Fruit fly (Drosophila melanogaster) whole organism, embryonic: ENCODE measurements around the gene SMC3.

Experiments
- Asciz ChIP-seq: fragments of 200-800 bp; sonication (Bioruptor generic); optimal IDR thresholded peaks from 2 replicates; lab custom pipeline; 2017; ENCODE audit warnings: missing biosample characterization, mild to moderate bottlenecking, missing genetic modification characterization, missing genetic modification reagents
- Atf3 ChIP-seq: fragments of 200-800 bp; sonication (Bioruptor generic); optimal IDR thresholded peaks from 3 replicates; lab custom pipeline; 2016; ENCODE audit warnings: missing biosample characterization, missing genetic modification characterization
- B-H2 ChIP-seq: fragments of 200-800 bp; sonication (Bioruptor generic); optimal IDR thresholded peaks from 2 replicates; lab custom pipeline; 2018; ENCODE audit warnings: missing biosample characterization, mild to moderate bottlenecking, missing genetic modification characterization
- BtbVII ChIP-seq: fragments of 200-800 bp; sonication (Bioruptor generic); optimal IDR thresholded peaks from 3 replicates; lab custom pipeline; 2017; ENCODE audit warnings: missing biosample characterization, mild to moderate bottlenecking, missing genetic modification characterization
- CG10959 ChIP-seq: fragments of 200-800 bp; sonication (Bioruptor generic); IDR thresholded peaks from 2 replicates; pipeline ENCODE4 v1.3.6; 2022; ENCODE audit warnings: missing biosample characterization, missing genetic modification characterization
- CG13123 ChIP-seq: fragments of 200-800 bp; sonication (Bioruptor generic); optimal IDR thresholded peaks from 2 replicates; lab custom pipeline; 2016; ENCODE audit warnings: missing biosample characterization, missing genetic modification characterization
- CG13296 ChIP-seq: fragments of 200-800 bp; sonication (Bioruptor generic); optimal IDR thresholded peaks from 3 replicates; lab custom pipeline; 2018; ENCODE audit warnings: missing biosample characterization, mild to moderate bottlenecking, missing genetic modification characterization
- CG13624 ChIP-seq: fragments of 200-800 bp; sonication (Bioruptor generic); optimal IDR thresholded peaks from 2 replicates; lab custom pipeline; 2016; ENCODE audit warnings: missing biosample characterization, missing genetic modification characterization
- CG14667 ChIP-seq: fragments of 200-800 bp; sonication (Bioruptor generic); IDR thresholded peaks from 2 replicates; pipeline ENCODE4 v1.3.6; 2022; ENCODE audit warnings: missing biosample characterization, missing genetic modification characterization
- CG15601 ChIP-seq: fragments of 200-800 bp; sonication (Bioruptor generic); optimal IDR thresholded peaks from 3 replicates; lab custom pipeline; 2019; ENCODE audit warnings: missing biosample characterization, mild to moderate bottlenecking, missing genetic modification characterization, moderate library complexity
- CG17359 ChIP-seq: fragments of 200-800 bp; sonication (Bioruptor generic); optimal IDR thresholded peaks from 3 replicates; lab custom pipeline; 2018; ENCODE audit warnings: missing biosample characterization, mild to moderate bottlenecking, missing genetic modification characterization, moderate library complexity
- CG17912 ChIP-seq: fragments of 200-800 bp; sonication (Bioruptor generic); optimal IDR thresholded peaks from 2 replicates; lab custom pipeline; 2018; ENCODE audit warnings: missing biosample characterization, mild to moderate bottlenecking, missing genetic modification characterization
- CG3163 ChIP-seq: fragments of 200-800 bp; sonication (Bioruptor generic); optimal IDR thresholded peaks from 3 replicates; lab custom pipeline; 2016; ENCODE audit warnings: missing biosample characterization, missing genetic modification characterization
- CG32532 ChIP-seq: fragments of 200-800 bp; sonication (Bioruptor generic); IDR thresholded peaks from 2 replicates; pipeline ENCODE4 v1.3.6; 2022; ENCODE audit warnings: missing biosample characterization, missing genetic modification characterization
- CG32772 ChIP-seq: fragments of 200-800 bp; sonication (Bioruptor generic); IDR thresholded peaks from 2 replicates; pipeline ENCODE4 v1.3.6; 2022; ENCODE audit warnings: missing biosample characterization, missing genetic modification characterization
- CG4707 ChIP-seq: fragments of 200-800 bp; sonication (Bioruptor generic); optimal IDR thresholded peaks from 2 replicates; lab custom pipeline; 2018; ENCODE audit warnings: missing biosample characterization, mild to moderate bottlenecking, missing genetic modification characterization, moderate library complexity
- CG6272 ChIP-seq: fragments of 200-800 bp; sonication (Bioruptor generic); IDR thresholded peaks from 2 replicates; pipeline ENCODE4 v1.3.6; 2022; ENCODE audit warnings: missing biosample characterization, missing genetic modification characterization
- CG7372 ChIP-seq: fragments of 200-800 bp; sonication (Bioruptor generic); IDR thresholded peaks from 2 replicates; pipeline ENCODE4 v1.3.6; 2022; ENCODE audit warnings: missing biosample characterization, missing genetic modification characterization
- CG7987 ChIP-seq: fragments of 200-800 bp; sonication (Bioruptor generic); optimal IDR thresholded peaks from 2 replicates; lab custom pipeline; 2018; ENCODE audit warnings: missing biosample characterization, mild to moderate bottlenecking, missing genetic modification characterization, moderate library complexity
- CG8089 ChIP-seq: fragments of 200-800 bp; sonication (Bioruptor generic); optimal IDR thresholded peaks from 3 replicates; lab custom pipeline; 2016; ENCODE audit warnings: missing biosample characterization, missing genetic modification characterization
- CG9437 ChIP-seq: fragments of 200-800 bp; sonication (Bioruptor generic); optimal IDR thresholded peaks from 2 replicates; lab custom pipeline; 2018; ENCODE audit warnings: missing biosample characterization, mild to moderate bottlenecking, missing genetic modification characterization
- Eip74EF ChIP-seq, 2 experiments: fragments of 200-800 bp in 1 of 2; fragments of >200 bp in 1 of 2; sonication (Bioruptor generic) in 1 of 2; optimal IDR thresholded peaks; 2 replicates each; lab custom pipeline; 2017 to 2019; ENCODE audit warnings: missing biosample characterization in 2 of 2, missing genetic modification characterization in 2 of 2, mild to moderate bottlenecking in 1 of 2, moderate library complexity in 1 of 2
- Fer3 ChIP-seq: fragments of 200-800 bp; sonication (Bioruptor generic); optimal IDR thresholded peaks from 2 replicates; lab custom pipeline; 2018; ENCODE audit warnings: missing biosample characterization, mild to moderate bottlenecking, missing genetic modification characterization, moderate library complexity
- Gsc ChIP-seq: fragments of 200-800 bp; sonication (Bioruptor generic); IDR thresholded peaks from 2 replicates; pipeline ENCODE4 v1.3.6; 2022; ENCODE audit warnings: missing biosample characterization, missing genetic modification characterization
- H15 ChIP-seq: fragments of 200-800 bp; sonication (Bioruptor generic); IDR thresholded peaks from 3 replicates; pipeline ENCODE4 v1.3.6; 2022; ENCODE audit warnings: missing biosample characterization, missing genetic modification characterization
- Nf-YB ChIP-seq: fragments of 200-800 bp; sonication (Bioruptor generic); optimal IDR thresholded peaks from 3 replicates; lab custom pipeline; 2019; ENCODE audit warnings: missing biosample characterization, mild to moderate bottlenecking, missing genetic modification characterization, moderate library complexity
- Oaz ChIP-seq: fragments of 200-800 bp; sonication (Bioruptor generic); IDR thresholded peaks from 2 replicates; pipeline ENCODE4 v1.3.6; 2022; ENCODE audit warnings: missing biosample characterization, missing genetic modification characterization
- Rx ChIP-seq: fragments of 200-800 bp; sonication (Bioruptor generic); IDR thresholded peaks from 2 replicates; pipeline ENCODE4 v1.3.6; 2022; ENCODE audit warnings: missing biosample characterization, missing genetic modification characterization
- Spps ChIP-seq: fragments of 200-800 bp; sonication (Bioruptor generic); optimal IDR thresholded peaks from 2 replicates; lab custom pipeline; 2018; ENCODE audit warnings: missing biosample characterization, mild to moderate bottlenecking, missing genetic modification characterization
- Taf1 ChIP-seq: fragments of 200-800 bp; sonication (Bioruptor generic); IDR thresholded peaks from 2 replicates; pipeline ENCODE4 v1.3.6; 2022; ENCODE audit warnings: missing biosample characterization, missing genetic modification characterization
- Vsx1 ChIP-seq: fragments of 200-800 bp; sonication (Bioruptor generic); optimal IDR thresholded peaks from 2 replicates; lab custom pipeline; 2017; ENCODE audit warnings: missing biosample characterization, mild to moderate bottlenecking, missing genetic modification characterization, missing genetic modification reagents
- ase ChIP-seq: fragments of 200-800 bp; sonication (Bioruptor generic); IDR thresholded peaks from 3 replicates; pipeline ENCODE4 v1.3.6; 2022; ENCODE audit warnings: missing biosample characterization, missing genetic modification characterization
- az2 ChIP-seq: fragments of 200-800 bp; sonication (Bioruptor generic); optimal IDR thresholded peaks from 3 replicates; lab custom pipeline; 2016; ENCODE audit warnings: missing biosample characterization, missing genetic modification characterization
- dysf ChIP-seq: fragments of 200-800 bp; sonication (Bioruptor generic); IDR thresholded peaks from 3 replicates; pipeline ENCODE4 v1.3.6; 2022; ENCODE audit warnings: missing biosample characterization, missing genetic modification characterization
- fd3F ChIP-seq: fragments of 200-800 bp; sonication (Bioruptor generic); optimal IDR thresholded peaks from 2 replicates; lab custom pipeline; 2018; ENCODE audit warnings: missing biosample characterization, mild to moderate bottlenecking, missing genetic modification characterization, moderate library complexity
- fd64A ChIP-seq: fragments of 200-800 bp; sonication (Bioruptor generic); optimal IDR thresholded peaks from 3 replicates; lab custom pipeline; 2018; ENCODE audit warnings: missing biosample characterization, mild to moderate bottlenecking, missing genetic modification characterization
- gro ChIP-seq: fragments of 200-800 bp; sonication (Bioruptor generic); optimal IDR thresholded peaks from 2 replicates; lab custom pipeline; 2016; ENCODE audit warnings: missing biosample characterization, missing genetic modification characterization
- ind ChIP-seq: fragments of 200-800 bp; sonication (Bioruptor generic); optimal IDR thresholded peaks from 3 replicates; lab custom pipeline; 2016; ENCODE audit warnings: missing biosample characterization, missing genetic modification characterization
- insv ChIP-seq, 2 experiments: fragments of 200-800 bp; sonication (Bioruptor generic); optimal IDR thresholded peaks; 3 replicates each; lab custom pipeline; 2016 to 2018; ENCODE audit warnings: missing biosample characterization in 2 of 2, missing genetic modification characterization in 2 of 2
- jigr1 ChIP-seq: fragments of 200-800 bp; sonication (Bioruptor generic); IDR thresholded peaks from 3 replicates; pipeline ENCODE4 v1.3.6; 2022; ENCODE audit warnings: missing biosample characterization, missing genetic modification characterization
- lilli ChIP-seq: fragments of 200-800 bp; sonication (Bioruptor generic); optimal IDR thresholded peaks from 3 replicates; lab custom pipeline; 2016; ENCODE audit warnings: missing biosample characterization, missing genetic modification characterization
- mld ChIP-seq: fragments of 200-800 bp; sonication (Bioruptor generic); IDR thresholded peaks from 3 replicates; pipeline ENCODE4 v1.3.6; 2022; ENCODE audit warnings: missing biosample characterization, missing genetic modification characterization; ENCODE audit not compliant: partially characterized antibody
- nau ChIP-seq: fragments of 200-800 bp; sonication (Bioruptor generic); optimal IDR thresholded peaks from 3 replicates; lab custom pipeline; 2017; ENCODE audit warnings: missing biosample characterization, mild to moderate bottlenecking, missing genetic modification characterization, missing genetic modification reagents
- p53 ChIP-seq: fragments of 200-800 bp; sonication (Bioruptor generic); optimal IDR thresholded peaks from 2 replicates; lab custom pipeline; 2016; ENCODE audit warnings: missing biosample characterization, missing genetic modification characterization
- repo ChIP-seq: fragments of 200-800 bp; sonication (Bioruptor generic); optimal IDR thresholded peaks from 2 replicates; lab custom pipeline; 2016; ENCODE audit warnings: missing biosample characterization, missing genetic modification characterization
- row ChIP-seq: fragments of 200-800 bp; sonication (Bioruptor generic); IDR thresholded peaks from 3 replicates; pipeline ENCODE4 v1.3.6; 2022; ENCODE audit warnings: missing biosample characterization, missing genetic modification characterization
- scrt ChIP-seq: fragments of 200-800 bp; sonication (Bioruptor generic); optimal IDR thresholded peaks from 2 replicates; lab custom pipeline; 2018; ENCODE audit warnings: missing biosample characterization, mild to moderate bottlenecking, missing genetic modification characterization, moderate library complexity
- seq ChIP-seq: fragments of 200-800 bp; sonication (Bioruptor generic); IDR thresholded peaks from 2 replicates; pipeline ENCODE4 v1.3.6; 2022; ENCODE audit warnings: missing biosample characterization, missing genetic modification characterization
- sim ChIP-seq: fragments of 200-800 bp; sonication (Bioruptor generic); IDR thresholded peaks from 2 replicates; pipeline ENCODE4 v1.3.6; 2022; ENCODE audit warnings: missing biosample characterization, missing genetic modification characterization
- slp2 ChIP-seq: fragments of 200-800 bp; sonication (Bioruptor generic); optimal IDR thresholded peaks from 2 replicates; lab custom pipeline; 2016; ENCODE audit warnings: missing biosample characterization, missing genetic modification characterization
- sqz ChIP-seq: fragments of 200-800 bp; sonication (Bioruptor generic); optimal IDR thresholded peaks from 3 replicates; lab custom pipeline; 2018; ENCODE audit warnings: missing biosample characterization, mild to moderate bottlenecking, missing genetic modification characterization
- tx ChIP-seq: fragments of 200-800 bp; sonication (Bioruptor generic); optimal IDR thresholded peaks from 2 replicates; lab custom pipeline; 2016; ENCODE audit warnings: missing biosample characterization, missing genetic modification characterization
- z ChIP-seq: fragments of 200-800 bp; sonication (Bioruptor generic); IDR thresholded peaks from 3 replicates; pipeline ENCODE4 v1.3.6; 2022; ENCODE audit warnings: missing biosample characterization, missing genetic modification characterization

The SMC3 gene

dm6 chrX:16621462-16621861, 28.2 kb upstream of the SMC3 start, which contains the start of gene CG9782:
CG9782 (minus strand) TSS chrX:16621589.
- TF ChIP-seq dysf (GFP tag; lab: Robert Waterston, UW), result 0 out of 3 replicates have a peak, but pooled peaks have one; percentile 16
- TF ChIP-seq Spps, result no peak
- peak; percentile 29; the same call in 1 of the 2 replicates for TF ChIP-seq CG32532
- no peak for TF ChIP-seq CG10959 (GFP tag; lab: Robert Waterston, UW)
- TF ChIP-seq BtbVII (GFP tag; lab: Kevin White, UChicago), result no peak
- no peak for TF ChIP-seq az2 (GFP tag; lab: Kevin White, UChicago)
- no peak for TF ChIP-seq CG15601 (tag; lab: Kevin White, UChicago)
- no peak for TF ChIP-seq Oaz
- TF ChIP-seq CG14667, result no peak
- no peak for TF ChIP-seq CG13296 (GFP tag; lab: Kevin White, UChicago)
- no peak for TF ChIP-seq sim (GFP tag; lab: Robert Waterston, UW)
- TF ChIP-seq sqz (GFP tag; lab: Kevin White, UChicago), result no peak
- TF ChIP-seq gro (GFP tag; lab: Kevin White, UChicago), result no peak
- no peak for TF ChIP-seq CG17359 (tag; lab: Kevin White, UChicago)
- TF ChIP-seq Asciz (GFP tag; lab: Kevin White, UChicago), result no peak
- no peak for TF ChIP-seq insv (GFP tag; optimal IDR thresholded peaks at IDR 0.05; lab: Kevin White, UChicago)
- no peak for TF ChIP-seq H15 (GFP tag; lab: Robert Waterston, UW)
- no peak for TF ChIP-seq CG7372 (GFP tag; lab: Robert Waterston, UW)
- TF ChIP-seq Rx (GFP tag; lab: Robert Waterston, UW), result no peak
- no peak for TF ChIP-seq CG4707
- no peak for TF ChIP-seq CG13123 (GFP tag; lab: Kevin White, UChicago)
- no peak for TF ChIP-seq Eip74EF (GFP tag; optimal IDR thresholded peaks at IDR 0.05; lab: Kevin White, UChicago)
- TF ChIP-seq repo (GFP tag; lab: Kevin White, UChicago), result no peak
- no peak for TF ChIP-seq Taf1 (GFP tag; lab: Robert Waterston, UW)
- TF ChIP-seq fd64A (GFP tag; lab: Kevin White, UChicago), result no peak
- no peak for TF ChIP-seq CG32772 (GFP tag; lab: Robert Waterston, UW)
- no peak for TF ChIP-seq CG17912 (GFP tag; lab: Kevin White, UChicago)
- TF ChIP-seq mld (GFP tag; lab: Robert Waterston, UW), result no peak
- peak; percentile 21; the same call in 1 of the 3 replicates for TF ChIP-seq row
- TF ChIP-seq Nf-YB (GFP tag; lab: Kevin White, UChicago), result no peak
- no peak for TF ChIP-seq slp2 (GFP tag; lab: Kevin White, UChicago)
- TF ChIP-seq fd3F (GFP tag; lab: Kevin White, UChicago), result no peak
- no peak for TF ChIP-seq jigr1 (GFP tag; lab: Robert Waterston, UW)
- TF ChIP-seq Gsc, result no peak
- TF ChIP-seq ind (GFP tag; lab: Kevin White, UChicago), result no peak
- TF ChIP-seq p53 (GFP tag; lab: Kevin White, UChicago), result no peak
- TF ChIP-seq z (GFP tag; lab: Robert Waterston, UW), result peak; percentile 77; the same call in 2 of the 3 replicates
- TF ChIP-seq tx (GFP tag; lab: Kevin White, UChicago), result no peak
- TF ChIP-seq CG6272 (GFP tag; lab: Robert Waterston, UW), result no peak
- no peak for TF ChIP-seq nau (GFP tag; lab: Kevin White, UChicago)
- TF ChIP-seq CG9437 (GFP tag; lab: Kevin White, UChicago), result no peak
- TF ChIP-seq B-H2 (GFP tag; lab: Kevin White, UChicago), result no peak
- TF ChIP-seq CG7987, result no peak
- no peak for TF ChIP-seq seq
- TF ChIP-seq Atf3 (GFP tag; lab: Kevin White, UChicago), result no peak
- TF ChIP-seq Fer3, result no peak
- no peak for TF ChIP-seq Vsx1 (GFP tag; lab: Kevin White, UChicago)
- TF ChIP-seq CG3163, result no peak
- no peak for TF ChIP-seq CG13624
- no peak for TF ChIP-seq CG8089
- no peak for TF ChIP-seq ase (GFP tag; lab: Robert Waterston, UW)
- TF ChIP-seq scrt (GFP tag; lab: Kevin White, UChicago), result no peak
- no peak for TF ChIP-seq lilli (GFP tag; lab: Kevin White, UChicago)
